Worm (Caenorhabditis elegans): Measurements from ENCODE around the gene gcy-13.

DNA sequence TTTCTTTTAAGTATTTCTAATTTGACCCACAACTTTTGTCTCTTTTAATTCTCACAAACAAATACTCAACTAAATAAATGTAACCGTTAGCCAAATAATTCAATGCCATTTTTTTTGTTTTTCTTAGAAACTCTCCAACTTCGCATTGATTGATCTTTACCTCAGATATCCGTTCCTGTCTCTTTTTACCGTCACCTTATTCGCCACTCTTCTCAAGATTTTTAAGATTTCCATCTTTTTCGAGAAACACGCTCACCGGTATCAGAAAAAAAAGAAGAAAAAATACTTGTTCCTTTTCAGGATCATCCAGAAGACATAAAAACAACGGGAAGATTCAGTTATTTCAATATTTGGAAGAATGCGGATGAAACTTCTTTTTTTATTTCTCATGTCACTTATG is 11.0 kb downstream of the gcy-13 start, which contains the start of gene F23H12.5:
- TF ChIP-seq lin-13 (GFP tag; optimal IDR thresholded peaks at IDR 0.05), result no peak
- no peak for TF ChIP-seq nhr-12 (tag; optimal IDR thresholded peaks at IDR 0.05)
- TF ChIP-seq ZK546.5 (tag; optimal IDR thresholded peaks at IDR 0.05), result no peak
- no peak for TF ChIP-seq unc-62 (GFP tag; optimal IDR thresholded peaks at IDR 0.05)
- no peak for TF ChIP-seq nhr-77 (tag; optimal IDR thresholded peaks at IDR 0.05)
- no peak for TF ChIP-seq F13H6.1 (tag; optimal IDR thresholded peaks at IDR 0.05)
- no peak for TF ChIP-seq ama-1 (optimal IDR thresholded peaks at IDR 0.05)
- TF ChIP-seq nhr-11 (tag; optimal IDR thresholded peaks at IDR 0.05), result no peak
- no peak for TF ChIP-seq crh-2 (tag; optimal IDR thresholded peaks at IDR 0.05)
- no peak for TF ChIP-seq unc-39 (tag; optimal IDR thresholded peaks at IDR 0.05)
- TF ChIP-seq ceh-82 (tag; optimal IDR thresholded peaks at IDR 0.05), result no peak
- TF ChIP-seq elt-1 (tag; optimal IDR thresholded peaks at IDR 0.05), result no peak
- TF ChIP-seq Y55F3AM.14 (GFP tag; optimal IDR thresholded peaks at IDR 0.05), result no peak

Measured in whole organism, L2 larva.